Fruit fly (Drosophila melanogaster) whole organism, adult: ENCODE measurements around the gene CG5013.

Source experiments
- CG11617 ChIP-seq: fragments of 200-800 bp; sonication (Bioruptor generic); optimal IDR thresholded peaks from 2 replicates; lab custom pipeline; 2017; ENCODE audit warnings: mild to moderate bottlenecking, missing biosample characterization, missing genetic modification reagents, missing genetic modification characterization
- CG14711 ChIP-seq: fragments of 200-800 bp; sonication (Bioruptor generic); optimal IDR thresholded peaks from 2 replicates; lab custom pipeline; 2018; ENCODE audit warnings: missing biosample characterization, mild to moderate bottlenecking, missing genetic modification characterization, moderate library complexity
- CG7101 ChIP-seq: fragments of 200-800 bp; sonication (Bioruptor generic); optimal IDR thresholded peaks from 2 replicates; lab custom pipeline; 2018; ENCODE audit warnings: missing biosample characterization, mild to moderate bottlenecking, missing genetic modification characterization, moderate library complexity
- bab1 ChIP-seq: fragments of 200-800 bp; sonication (Bioruptor generic); optimal IDR thresholded peaks from 3 replicates; lab custom pipeline; 2019; ENCODE audit warnings: missing biosample characterization, mild to moderate bottlenecking, missing genetic modification characterization, moderate library complexity
- cic ChIP-seq: fragments of 200-800 bp; sonication (Bioruptor generic); optimal IDR thresholded peaks from 2 replicates; lab custom pipeline; 2017; ENCODE audit warnings: missing biosample characterization, mild to moderate bottlenecking, missing genetic modification characterization, moderate library complexity
- ovo ChIP-seq: fragments of 200-800 bp; sonication (Bioruptor generic); optimal IDR thresholded peaks from 2 replicates; lab custom pipeline; 2016; ENCODE audit warnings: missing biosample characterization, missing genetic modification characterization

DNA sequence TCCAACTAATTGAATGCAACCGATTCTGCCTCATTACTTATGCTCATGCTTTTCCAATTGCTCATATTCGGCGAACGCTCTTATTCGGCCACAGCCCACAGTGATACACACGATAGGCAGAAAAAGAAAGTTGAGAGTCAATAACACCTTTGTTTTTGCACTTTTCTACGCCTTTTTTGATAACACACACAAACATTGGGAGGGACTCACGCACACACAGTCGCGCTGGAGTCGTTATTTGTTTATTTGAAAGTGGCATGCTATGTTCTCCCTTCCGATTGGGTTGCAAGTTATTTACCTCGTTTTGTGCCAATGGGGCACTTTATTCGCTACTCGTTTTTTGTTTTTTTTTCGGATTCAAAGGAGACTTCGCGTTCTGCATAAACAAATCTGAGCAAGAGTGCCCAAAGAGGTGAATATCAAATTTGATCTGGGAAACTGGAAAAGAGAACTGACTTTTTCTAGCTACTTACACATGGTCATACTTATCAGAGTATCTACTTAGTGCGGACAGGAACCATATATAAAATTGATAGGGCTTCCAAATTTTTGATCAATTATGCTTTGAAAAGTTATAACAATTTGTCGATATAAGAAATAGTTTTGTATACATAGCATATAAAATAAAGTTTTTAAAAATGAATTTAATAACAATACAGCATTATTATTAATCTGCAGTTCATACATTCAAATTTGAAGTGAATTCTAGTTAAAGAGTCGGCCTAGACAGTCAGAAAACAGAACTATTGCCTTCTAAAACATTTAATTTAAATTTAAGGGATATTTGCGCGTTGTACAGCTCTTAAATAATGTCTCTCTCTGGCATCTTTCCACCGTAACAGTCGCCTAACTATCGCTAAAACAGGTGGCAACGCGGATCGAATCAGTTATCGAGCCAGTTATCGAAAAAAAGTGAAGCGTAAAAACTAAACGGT is 49.1 kb downstream of the CG5013 start, which contains the start of the genes Mhcl and Akt:
- TF ChIP-seq ovo = peak; percentile 66
- TF ChIP-seq bab1 (GFP tag; lab: Kevin White, UChicago) = no peak
- no peak for TF ChIP-seq CG11617 (GFP tag; lab: Kevin White, UChicago)
- no peak for TF ChIP-seq CG7101 (tag; lab: Kevin White, UChicago)
- TF ChIP-seq cic (GFP tag; lab: Kevin White, UChicago) = no peak
- no peak for TF ChIP-seq CG14711
